Fruit fly (Drosophila melanogaster) whole organism, embryonic: ENCODE measurements around the gene Megf8.

Source experiments
- CG18764 ChIP-seq: fragments of 200-800 bp; sonication (Bioruptor generic); optimal IDR thresholded peaks from 3 replicates; lab custom pipeline; 2016; ENCODE audit warnings: missing biosample characterization, missing genetic modification characterization
- Dll ChIP-seq: fragments of 200-800 bp; sonication (Bioruptor generic); IDR thresholded peaks from 4 replicates; pipeline ENCODE4 v1.3.6; 2022; ENCODE audit warnings: missing biosample characterization, missing genetic modification characterization; ENCODE audit not compliant: partially characterized antibody
- btn ChIP-seq: fragments of 200-800 bp; sonication (Bioruptor generic); optimal IDR thresholded peaks from 2 replicates; lab custom pipeline; 2016; ENCODE audit warnings: missing biosample characterization, missing genetic modification characterization
- dm ChIP-seq: fragments of 200-800 bp; sonication (Bioruptor generic); optimal IDR thresholded peaks from 3 replicates; lab custom pipeline; 2016; ENCODE audit warnings: missing biosample characterization, missing genetic modification characterization
- sc ChIP-seq, 3 experiments: fragments of >200 bp in 2 of 3; fragments of 200-800 bp in 1 of 3; sonication (Bioruptor generic) in 1 of 3; optimal IDR thresholded peaks; 2 replicates in 2 of 3; 3 replicates in 1 of 3; lab custom pipeline; 2017; ENCODE audit warnings: mild to moderate bottlenecking in 1 of 3, missing biosample characterization in 1 of 3, missing genetic modification characterization in 1 of 3, missing genetic modification reagents in 1 of 3

DNA sequence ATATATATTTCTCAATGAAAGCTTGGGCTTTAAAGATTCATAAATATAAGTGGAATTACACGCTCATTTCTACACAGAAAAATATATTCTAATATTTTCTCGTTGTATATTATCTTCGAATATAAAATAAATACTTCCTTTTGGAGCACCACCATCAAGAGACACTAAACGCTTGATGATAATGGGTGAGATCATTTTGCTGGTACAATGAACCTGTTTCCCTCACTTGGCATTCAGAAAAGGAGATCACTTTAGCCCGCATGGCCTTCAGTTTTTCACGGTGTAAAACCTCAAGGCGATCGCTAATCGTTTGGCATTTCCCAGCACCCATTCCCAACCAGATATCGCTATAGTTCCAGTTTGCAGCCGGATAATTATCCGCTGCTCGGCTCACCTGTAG is 37.2 kb upstream of the Megf8 start:
- TF ChIP-seq sc (optimal IDR thresholded peaks at IDR 0.05; lab: Kevin White, UChicago) (no peak), sc (GFP tag; optimal IDR thresholded peaks at IDR 0.05; lab: Kevin White, UChicago) (no peak), dm (GFP tag; lab: Kevin White, UChicago) (no peak), btn (GFP tag; lab: Kevin White, UChicago) (no peak), CG18764 (GFP tag; lab: Kevin White, UChicago) (no peak), Dll (GFP tag; lab: Robert Waterston, UW) (no peak)
